Worm (Caenorhabditis elegans) whole organism, young adult: ENCODE measurements around the gene F35G12.12.

ENCODE experiments used
- B0019.2 ChIP-seq: fragments of 200-800 bp; sonication (Bioruptor generic); conservative IDR thresholded peaks from 2 replicates; pipeline ENCODE4 v1.3.6; 2022; ENCODE audit warnings: missing genetic modification reagents, missing genetic modification characterization, missing compliant biosample characterization
- F23B12.7 ChIP-seq: sonication (generic microtip); optimal IDR thresholded peaks from 2 replicates; lab custom pipeline; 2017; ENCODE audit warnings: missing genetic modification characterization, mild to moderate bottlenecking, missing compliant biosample characterization, antibody characterized with exemption, moderate library complexity; ENCODE audit not compliant: insufficient read depth
- F57A8.1 ChIP-seq: fragments of 200-800 bp; sonication (Bioruptor generic); optimal IDR thresholded peaks from 2 replicates; lab custom pipeline; 2018; ENCODE audit warnings: mild to moderate bottlenecking, missing genetic modification characterization, moderate library complexity, missing compliant biosample characterization
- Y67H2A.10 ChIP-seq: fragments of 200-800 bp; sonication (Bioruptor generic); conservative IDR thresholded peaks from 2 replicates; pipeline ENCODE4 v1.3.6; 2022; ENCODE audit warnings: missing genetic modification reagents, missing genetic modification characterization, missing compliant biosample characterization
- atf-7 ChIP-seq: sonication (generic microtip); optimal IDR thresholded peaks from 2 replicates; lab custom pipeline; 2017; ENCODE audit warnings: mild to moderate bottlenecking, missing genetic modification characterization, missing compliant biosample characterization
- ccch-3 ChIP-seq: fragments of 200-800 bp; sonication (Bioruptor generic); optimal IDR thresholded peaks from 2 replicates; lab custom pipeline; 2018; ENCODE audit warnings: mild to moderate bottlenecking, missing genetic modification characterization, missing compliant biosample characterization
- ceh-91 ChIP-seq: fragments of 200-800 bp; sonication (Bioruptor generic); IDR thresholded peaks from 2 replicates; pipeline ENCODE4 v1.3.6; 2022; ENCODE audit warnings: missing genetic modification reagents, missing genetic modification characterization, missing compliant biosample characterization
- chd-7 ChIP-seq: sonication (generic microtip); optimal IDR thresholded peaks from 2 replicates; lab custom pipeline; 2016; ENCODE audit warnings: mild to moderate bottlenecking, missing genetic modification characterization, moderate library complexity, missing compliant biosample characterization
- dox-1 ChIP-seq: fragments of 200-800 bp; sonication (Bioruptor generic); IDR thresholded peaks from 2 replicates; pipeline ENCODE4 v1.3.6; 2022; ENCODE audit warnings: missing genetic modification reagents, missing genetic modification characterization, missing compliant biosample characterization
- egrh-3 ChIP-seq: fragments of 200-800 bp; sonication (Bioruptor generic); IDR thresholded peaks from 2 replicates; pipeline ENCODE4 v1.3.6; 2022; ENCODE audit warnings: missing genetic modification reagents, missing genetic modification characterization, missing compliant biosample characterization
- hlh-26 ChIP-seq: fragments of 200-800 bp; sonication (Bioruptor generic); conservative IDR thresholded peaks from 2 replicates; pipeline ENCODE4 v1.3.6; 2022; ENCODE audit warnings: missing genetic modification reagents, missing genetic modification characterization, missing compliant biosample characterization
- hmg-1.2 ChIP-seq: fragments of 200-800 bp; sonication (Bioruptor generic); IDR thresholded peaks from 2 replicates; pipeline ENCODE4 v1.3.6; 2022; ENCODE audit warnings: missing genetic modification reagents, missing genetic modification characterization, missing compliant biosample characterization
- hrde-1 ChIP-seq: sonication (generic microtip); optimal IDR thresholded peaks from 2 replicates; lab custom pipeline; 2016; ENCODE audit warnings: missing genetic modification characterization, mild to moderate bottlenecking, missing compliant biosample characterization, moderate library complexity, missing genotype, missing genetic modification reagents, borderline replicate concordance
- lir-1 ChIP-seq: fragments of 200-800 bp; sonication (Bioruptor generic); conservative IDR thresholded peaks from 2 replicates; pipeline ENCODE4 v1.3.6; 2022; ENCODE audit warnings: missing genetic modification reagents, missing genetic modification characterization, missing compliant biosample characterization
- lsl-1 ChIP-seq: fragments of 200-800 bp; sonication (Bioruptor generic); optimal IDR thresholded peaks from 2 replicates; lab custom pipeline; 2018; ENCODE audit warnings: mild to moderate bottlenecking, missing genetic modification characterization, moderate library complexity, missing compliant biosample characterization
- nfya-1 ChIP-seq: sonication (generic microtip); optimal IDR thresholded peaks from 2 replicates; lab custom pipeline; 2017; ENCODE audit warnings: antibody characterized with exemption, missing compliant biosample characterization, missing genetic modification characterization, borderline replicate concordance; ENCODE audit not compliant: insufficient read depth
- nhr-80 ChIP-seq: sonication (generic microtip); optimal IDR thresholded peaks from 2 replicates; lab custom pipeline; 2016; ENCODE audit warnings: missing genetic modification characterization, missing compliant biosample characterization
- rec-8 ChIP-seq, 2 experiments: sonication (generic microtip); optimal IDR thresholded peaks; 2 replicates each; lab custom pipeline; 2016; ENCODE audit warnings: mild to moderate bottlenecking in 2 of 2, missing genetic modification characterization in 2 of 2, missing genetic modification reagents in 2 of 2, missing genotype in 2 of 2, missing biosample characterization in 1 of 2, missing compliant biosample characterization in 1 of 2, moderate library complexity in 1 of 2
- zfh-2 ChIP-seq: fragments of 200-800 bp; sonication (Bioruptor generic); conservative IDR thresholded peaks from 2 replicates; pipeline ENCODE4 v1.3.6; 2022; ENCODE audit warnings: missing genetic modification reagents, missing genetic modification characterization, missing compliant biosample characterization
- ztf-18 ChIP-seq: sonication (generic microtip); optimal IDR thresholded peaks from 2 replicates; lab custom pipeline; 2016; ENCODE audit warnings: missing genotype, mild to moderate bottlenecking, missing genetic modification characterization, missing compliant biosample characterization
- ztf-3 ChIP-seq: fragments of 200-800 bp; sonication (Bioruptor generic); optimal IDR thresholded peaks from 2 replicates; lab custom pipeline; 2018; ENCODE audit warnings: mild to moderate bottlenecking, missing genetic modification characterization, missing compliant biosample characterization
- ztf-6 ChIP-seq: fragments of 200-800 bp; sonication (Bioruptor generic); IDR thresholded peaks from 2 replicates; pipeline ENCODE4 v1.3.6; 2022; ENCODE audit warnings: missing genetic modification reagents, missing genetic modification characterization, missing compliant biosample characterization

Gene F35G12.12

DNA sequence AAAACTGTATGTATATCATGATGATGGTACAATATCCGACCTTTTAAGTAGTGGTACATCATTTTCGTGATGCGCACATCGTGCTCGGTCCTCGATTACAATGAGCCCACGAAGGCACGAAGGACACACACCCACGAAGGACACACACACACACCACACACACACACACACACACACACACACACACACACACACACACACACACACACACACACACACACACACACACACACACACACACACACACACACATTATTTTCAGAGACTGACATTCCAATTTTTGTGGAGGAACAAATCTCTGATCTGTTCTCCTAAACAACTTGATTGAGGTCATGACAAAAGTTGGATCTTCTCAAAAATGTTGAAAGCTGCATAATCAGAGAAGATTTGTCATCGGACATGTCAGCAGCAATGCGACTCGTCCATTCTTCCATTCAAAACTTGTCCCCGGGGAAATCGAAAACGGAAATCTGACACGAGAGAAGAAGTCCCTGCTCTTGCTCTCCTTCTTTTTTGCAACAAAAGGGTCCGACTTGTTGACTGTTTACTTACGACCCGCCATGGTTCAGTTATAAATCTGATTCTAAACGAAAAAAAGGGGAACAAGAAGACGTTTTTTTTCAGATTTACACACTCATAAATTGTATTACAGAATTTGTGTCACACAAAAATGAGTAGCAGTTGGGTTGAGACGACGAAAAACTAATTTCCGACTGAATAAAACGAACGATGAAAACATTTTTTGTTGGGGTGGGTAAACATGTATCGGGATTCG is 44.7 kb downstream of the F35G12.12 start:
- TF ChIP-seq F57A8.1 (GFP tag; lab: Kevin White, UChicago) (peak; percentile 25), hmg-1.2 (GFP tag; lab: Robert Waterston, UW) (0 out of 2 replicates have a peak, but pooled peaks have one; percentile 3), ceh-91 (GFP tag; lab: Robert Waterston, UW) (no peak), F23B12.7 (tag; lab: Kevin White, UChicago) (no peak), egrh-3 (peak; percentile 82), ztf-3 (GFP tag; lab: Kevin White, UChicago) (peak; percentile 50), ztf-18 (tag; lab: Kevin White, UChicago) (peak; percentile 2), lsl-1 (GFP tag; lab: Kevin White, UChicago) (peak; percentile 29), dox-1 (GFP tag; lab: Robert Waterston, UW) (peak; percentile 49; the same call in 1 of the 2 replicates), B0019.2 (GFP tag; lab: Robert Waterston, UW) (no peak), lir-1 (peak; percentile 76), chd-7 (peak; percentile 38), nhr-80 (tag; lab: Kevin White, UChicago) (no peak)

DNA sequence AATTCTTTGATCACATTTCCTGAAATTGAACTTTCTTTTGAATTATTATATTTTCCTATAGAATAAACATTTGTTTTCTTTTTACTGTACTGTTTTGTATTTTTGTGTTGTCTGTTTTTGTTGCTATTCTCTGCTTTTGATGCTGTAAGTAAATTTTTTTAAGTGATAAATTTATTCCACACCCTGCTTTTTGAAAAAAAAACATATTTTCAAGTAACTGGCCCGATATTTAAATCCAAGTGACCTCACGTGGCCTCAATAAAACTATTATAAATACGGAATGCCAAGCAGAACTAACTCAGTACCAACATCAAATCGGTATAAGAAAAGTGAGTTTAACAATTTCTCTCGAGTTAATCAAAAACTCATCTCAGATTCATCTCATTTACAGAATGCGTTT is 46.6 kb downstream of the F35G12.12 start, which contains the start of gene clec-151:
clec-151 (plus strand) TSS at position 301 of the 400 bp plus-strand sequence.
- TF ChIP-seq Y67H2A.10 (no peak), nfya-1 (tag; lab: Kevin White, UChicago) (no peak), ccch-3 (GFP tag; lab: Kevin White, UChicago) (no peak), atf-7 (no peak), hrde-1 (no peak), zfh-2 (GFP tag; lab: Robert Waterston, UW) (no peak), ztf-6 (GFP tag; lab: Robert Waterston, UW) (no peak), lsl-1 (GFP tag; lab: Kevin White, UChicago) (no peak), hlh-26 (no peak), rec-8 (tag; optimal IDR thresholded peaks at IDR 0.05; lab: Kevin White, UChicago) (no peak)
